Fruit fly (Drosophila melanogaster) whole organism, embryonic: ENCODE results near the gene htt.

Source experiments
- CG2202 ChIP-seq: fragments of 200-800 bp; sonication (Bioruptor generic); optimal IDR thresholded peaks from 2 replicates; lab custom pipeline; 2018; ENCODE audit warnings: missing biosample characterization, mild to moderate bottlenecking, missing genetic modification characterization
- dimm ChIP-seq: fragments of 200-800 bp; sonication (Bioruptor generic); IDR thresholded peaks from 2 replicates; pipeline ENCODE4 v1.3.6; 2022; ENCODE audit warnings: missing biosample characterization, missing genetic modification characterization

DNA sequence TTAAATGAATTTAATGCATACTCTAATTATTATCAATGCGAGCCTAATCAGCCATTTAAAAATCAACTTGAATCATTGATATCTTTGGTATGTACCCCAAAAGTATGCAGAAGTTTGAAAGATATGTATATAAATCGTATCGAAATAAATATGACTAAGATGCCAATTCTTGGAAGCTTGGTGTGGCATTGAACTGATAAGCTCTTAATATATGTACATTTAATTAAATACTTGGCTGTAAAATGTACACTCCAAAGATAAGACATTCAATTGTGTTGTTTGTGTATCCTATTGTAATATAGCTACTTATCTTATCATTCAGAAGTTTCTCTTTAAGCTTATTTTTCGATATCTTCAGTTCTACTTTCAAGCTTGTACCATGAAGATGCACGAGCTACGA is 27.2 kb upstream of the htt start, which contains the start of gene CG33346:
- no peak for TF ChIP-seq CG2202 (tag; lab: Kevin White, UChicago)
- TF ChIP-seq dimm (GFP tag; lab: Robert Waterston, UW), result no peak
